Fruit fly (Drosophila melanogaster) whole organism, wandering third instar larva: ENCODE measurements around the gene CG5783.

Source experiments
- Hnf4 ChIP-seq: fragments of 200-800 bp; sonication (Bioruptor generic); optimal IDR thresholded peaks from 2 replicates; lab custom pipeline; 2016; ENCODE audit warnings: missing biosample characterization, mild to moderate bottlenecking, missing genetic modification characterization
- Rel ChIP-seq, 2 experiments: fragments of 200-800 bp; sonication (Bioruptor generic) in 1 of 2; optimal IDR thresholded peaks; 2 replicates in 1 of 2; 3 replicates in 1 of 2; lab custom pipeline; 2016 to 2019; ENCODE audit warnings: mild to moderate bottlenecking in 2 of 2, missing biosample characterization in 2 of 2, missing genetic modification characterization in 2 of 2, moderate library complexity in 1 of 2
- Sp1 ChIP-seq: fragments of 200-800 bp; sonication (Bioruptor generic); optimal IDR thresholded peaks from 3 replicates; lab custom pipeline; 2019; ENCODE audit warnings: missing biosample characterization, mild to moderate bottlenecking, missing genetic modification characterization, moderate library complexity
- Vsx2 ChIP-seq: fragments of 200-300, 225-300 bp; sonication (Bioruptor generic); optimal IDR thresholded peaks from 2 replicates; lab custom pipeline; 2018; ENCODE audit warnings: missing biosample characterization, missing genetic modification characterization; ENCODE audit not compliant: partially characterized antibody
- br ChIP-seq: fragments of 200-800 bp; sonication (Bioruptor generic); optimal IDR thresholded peaks from 2 replicates; lab custom pipeline; 2016; ENCODE audit warnings: missing biosample characterization, missing genetic modification characterization
- dl ChIP-seq, 2 experiments: fragments of 175-275, 200-275 bp in 1 of 2; fragments of 200-275 bp in 1 of 2; sonication (Bioruptor generic); optimal IDR thresholded peaks; lab custom pipeline; 2018; ENCODE audit warnings: mild to moderate bottlenecking in 2 of 2, missing biosample characterization in 2 of 2, missing genetic modification characterization in 2 of 2, moderate library complexity in 2 of 2; ENCODE audit not compliant: partially characterized antibody in 2 of 2, insufficient read depth in 1 of 2
- ey ChIP-seq: fragments of 200-800 bp; sonication (Bioruptor generic); optimal IDR thresholded peaks from 2 replicates; lab custom pipeline; 2016; ENCODE audit warnings: missing biosample characterization, missing genetic modification characterization
- fru ChIP-seq: fragments of 200-800 bp; sonication (Bioruptor generic); optimal IDR thresholded peaks from 3 replicates; lab custom pipeline; 2016; ENCODE audit warnings: missing biosample characterization, mild to moderate bottlenecking, missing genetic modification characterization
- h ChIP-seq: fragments of 200-800 bp; sonication (Bioruptor generic); optimal IDR thresholded peaks from 3 replicates; lab custom pipeline; 2016; ENCODE audit warnings: missing biosample characterization, mild to moderate bottlenecking, missing genetic modification characterization
- usp ChIP-seq: fragments of >200 bp; optimal IDR thresholded peaks from 2 replicates; lab custom pipeline; 2017; ENCODE audit warnings: missing biosample characterization, missing genetic modification characterization

- TF ChIP-seq fru (GFP tag; lab: Kevin White, UChicago) (no peak), Vsx2 (GFP tag; lab: Kevin White, UChicago) (no peak), Rel (GFP tag; optimal IDR thresholded peaks at IDR 0.05; lab: Kevin White, UChicago) (no peak), Rel (tag; optimal IDR thresholded peaks at IDR 0.05; lab: Kevin White, UChicago) (no peak), ey (GFP tag; lab: Kevin White, UChicago) (no peak), usp (GFP tag; lab: Kevin White, UChicago) (no peak), h (GFP tag; lab: Kevin White, UChicago) (no peak), Sp1 (GFP tag; lab: Kevin White, UChicago) (peak; percentile 1), Hnf4 (GFP tag; lab: Kevin White, UChicago) (no peak), dl (GFP tag; optimal IDR thresholded peaks at IDR 0.05; lab: Kevin White, UChicago; ENCODE audit: insufficient read depth in 1 of 2, partially characterized antibody in 2 of 2) (no peak), br (GFP tag; lab: Kevin White, UChicago) (no peak)
Observed at dm6 chr2L:18122231-18122551, 33.7 kb upstream of the CG5783 start.
